Fruit fly (Drosophila melanogaster): ENCODE results near the gene CG6712.

The CG6712 gene

DNA sequence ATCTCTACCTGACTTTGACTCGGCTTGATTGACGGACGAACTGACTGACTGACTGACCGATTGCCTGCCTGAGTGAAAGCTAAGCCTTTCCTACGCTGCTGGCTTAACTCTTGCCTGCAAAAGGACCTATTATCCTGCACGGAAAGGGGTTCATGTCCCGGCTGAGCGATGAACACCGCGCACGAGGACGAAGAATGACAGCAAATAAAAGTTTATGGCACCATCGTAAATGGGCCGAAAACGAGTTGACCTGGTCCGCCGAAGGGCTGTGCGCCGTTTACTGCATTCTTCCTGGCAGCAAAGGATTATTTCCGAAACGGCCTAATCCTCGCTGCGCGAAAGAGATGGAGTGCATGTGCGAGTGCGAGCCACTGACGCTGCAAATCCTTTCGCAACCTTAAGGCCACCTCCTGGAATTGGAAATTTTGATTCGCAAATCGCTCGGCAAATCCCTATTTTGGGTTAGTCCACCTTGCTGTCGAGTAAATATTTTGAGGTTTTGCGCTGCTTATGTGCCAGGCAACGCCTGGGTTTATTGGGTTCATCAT lies 15.1 kb downstream of the CG6712 start:
- TF ChIP-seq sens (GFP tag) = peak; percentile 67
- no peak for TF ChIP-seq CG14441 (GFP tag; IDR thresholded peaks at IDR 0.05)
- no peak for TF ChIP-seq her (GFP tag; optimal IDR thresholded peaks at IDR 0.05)
- 0 out of 3 replicates have a peak, but pooled peaks have one; percentile 16 for TF ChIP-seq CG2199 (GFP tag; IDR thresholded peaks at IDR 0.05)
- TF ChIP-seq Kr (GFP tag; optimal IDR thresholded peaks at IDR 0.05) = peak; percentile 73
- no peak for TF ChIP-seq prd (optimal IDR thresholded peaks at IDR 0.05)
- peak; percentile 41; the same call in 1 of the 3 replicates for TF ChIP-seq prd (GFP tag; IDR thresholded peaks at IDR 0.05)
- TF ChIP-seq kah (GFP tag; optimal IDR thresholded peaks at IDR 0.05) = no peak
- TF ChIP-seq amos (GFP tag; IDR thresholded peaks at IDR 0.05; ENCODE audit: partially characterized antibody) = 0 out of 2 replicates have a peak, but pooled peaks have one; percentile 14
- TF ChIP-seq Ets65A (GFP tag) = peak; percentile 37
- no peak for TF ChIP-seq CG6854 (GFP tag; optimal IDR thresholded peaks at IDR 0.05)
- peak; percentile 91 for TF ChIP-seq CG7271 (tag; optimal IDR thresholded peaks at IDR 0.05)
- TF ChIP-seq CG15601 (tag; optimal IDR thresholded peaks at IDR 0.05) = no peak
- TF ChIP-seq CG10321 (GFP tag; IDR thresholded peaks at IDR 0.05) = no peak
- peak; percentile 90 for TF ChIP-seq zen (tag; optimal IDR thresholded peaks at IDR 0.05)
- no peak for TF ChIP-seq CG10431 (GFP tag; optimal IDR thresholded peaks at IDR 0.05)
- TF ChIP-seq tll (GFP tag; optimal IDR thresholded peaks at IDR 0.05) = peak; percentile 41 to 100
- TF ChIP-seq CG15269 (tag; optimal IDR thresholded peaks at IDR 0.05) = no peak
- TF ChIP-seq kay (GFP tag; optimal IDR thresholded peaks at IDR 0.05) = no peak
- TF ChIP-seq cg (GFP tag; optimal IDR thresholded peaks at IDR 0.05) = no peak
- peak; percentile 93 for TF ChIP-seq CG15479 (GFP tag; optimal IDR thresholded peaks at IDR 0.05)
- TF ChIP-seq CG8478 (optimal IDR thresholded peaks at IDR 0.05) = peak; percentile 67
- TF ChIP-seq cad (GFP tag; optimal IDR thresholded peaks at IDR 0.05) = peak; percentile 100
- no peak for TF ChIP-seq ase (GFP tag; IDR thresholded peaks at IDR 0.05)
- no peak for TF ChIP-seq repo (GFP tag; optimal IDR thresholded peaks at IDR 0.05)
- no peak for TF ChIP-seq CG14050 (GFP tag; IDR thresholded peaks at IDR 0.05)
- no peak for TF ChIP-seq CG17912 (GFP tag; optimal IDR thresholded peaks at IDR 0.05)

DNA sequence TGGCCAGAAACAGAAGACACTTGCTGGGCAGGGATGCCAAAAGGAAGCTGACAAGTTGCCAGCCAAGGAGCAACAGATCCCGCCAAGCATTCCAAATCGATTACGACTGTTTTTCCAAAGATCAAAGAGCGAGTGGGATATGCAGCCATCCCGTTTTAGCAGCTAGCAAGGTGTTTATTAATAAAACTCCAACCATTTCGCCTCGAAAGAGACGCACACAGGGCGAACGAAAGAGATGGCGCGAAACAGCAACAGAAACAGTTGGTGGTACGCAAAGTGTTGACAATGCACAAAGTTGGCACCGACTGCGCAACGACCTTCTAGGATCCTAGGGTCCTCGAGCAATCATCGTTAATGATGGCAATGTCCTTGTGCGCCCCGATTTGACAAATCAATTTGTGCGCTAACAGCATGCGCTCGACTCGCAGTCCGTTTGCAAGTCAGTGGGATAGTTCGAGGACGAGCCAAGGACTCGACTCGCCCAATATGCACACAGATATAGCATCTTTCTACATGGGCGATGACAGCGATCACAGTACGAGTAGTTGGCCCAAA lies 16.4 kb downstream of the CG6712 start:
- TF ChIP-seq CG15479 (GFP tag; optimal IDR thresholded peaks at IDR 0.05) (peak; percentile 26), CG6765 (GFP tag; optimal IDR thresholded peaks at IDR 0.05) (no peak), CG14667 (GFP tag; IDR thresholded peaks at IDR 0.05) (no peak), Atf6 (GFP tag; IDR thresholded peaks at IDR 0.05) (no peak), Hmx (GFP tag; optimal IDR thresholded peaks at IDR 0.05) (no peak), CG9609 (GFP tag; optimal IDR thresholded peaks at IDR 0.05) (no peak), Gug (GFP tag; IDR thresholded peaks at IDR 0.05) (no peak), CG17912 (GFP tag; optimal IDR thresholded peaks at IDR 0.05) (no peak), grn (GFP tag; optimal IDR thresholded peaks at IDR 0.05) (no peak), nom (GFP tag; optimal IDR thresholded peaks at IDR 0.05) (no peak), D (optimal IDR thresholded peaks at IDR 0.05) (peak; percentile 87), D (GFP tag; optimal IDR thresholded peaks at IDR 0.05) (no peak), CG11695 (GFP tag; IDR thresholded peaks at IDR 0.05) (no peak), CG8478 (optimal IDR thresholded peaks at IDR 0.05) (peak; percentile 71), CG1832 (GFP tag; optimal IDR thresholded peaks at IDR 0.05) (peak; percentile 19), org-1 (GFP tag; optimal IDR thresholded peaks at IDR 0.05) (no peak), CG10462 (GFP tag; optimal IDR thresholded peaks at IDR 0.05) (no peak), da (GFP tag; optimal IDR thresholded peaks at IDR 0.05) (no peak), Ets65A (GFP tag) (peak; percentile 48), jing (GFP tag; optimal IDR thresholded peaks at IDR 0.05) (no peak), fu2 (GFP tag; optimal IDR thresholded peaks at IDR 0.05) (no peak), Dbx (GFP tag; IDR thresholded peaks at IDR 0.05) (no peak), Nf-YB (GFP tag; optimal IDR thresholded peaks at IDR 0.05) (peak; percentile 34), Rfx (GFP tag; IDR thresholded peaks at IDR 0.05) (no peak), CG17612 (GFP tag; IDR thresholded peaks at IDR 0.05) (no peak), hkb (optimal IDR thresholded peaks at IDR 0.05) (no peak), hkb (GFP tag; IDR thresholded peaks at IDR 0.05) (no peak), CG1233 (GFP tag; optimal IDR thresholded peaks at IDR 0.05) (no peak), CG7556 (GFP tag; optimal IDR thresholded peaks at IDR 0.05) (no peak)

All from whole organism, embryonic.